Fruit fly (Drosophila melanogaster) whole organism, adult: Measurements from ENCODE around the gene DNAlig3.
A peak's percentile ranks its signal among the peaks of the same experiment; 100 is the strongest.

Source experiments
- CG11617 ChIP-seq: fragments of 200-800 bp; sonication (Bioruptor generic); optimal IDR thresholded peaks from 2 replicates; lab custom pipeline; 2017; ENCODE audit warnings: mild to moderate bottlenecking, missing biosample characterization, missing genetic modification reagents, missing genetic modification characterization
- CG14711 ChIP-seq: fragments of 200-800 bp; sonication (Bioruptor generic); optimal IDR thresholded peaks from 2 replicates; lab custom pipeline; 2018; ENCODE audit warnings: missing biosample characterization, mild to moderate bottlenecking, missing genetic modification characterization, moderate library complexity
- CG1620 ChIP-seq: fragments of 200-800 bp; sonication (Bioruptor generic); optimal IDR thresholded peaks from 2 replicates; lab custom pipeline; 2016; ENCODE audit warnings: missing biosample characterization, missing genetic modification characterization
- CG7101 ChIP-seq: fragments of 200-800 bp; sonication (Bioruptor generic); optimal IDR thresholded peaks from 2 replicates; lab custom pipeline; 2018; ENCODE audit warnings: missing biosample characterization, mild to moderate bottlenecking, missing genetic modification characterization, moderate library complexity
- Clk ChIP-seq: fragments of 200-800 bp; sonication (Bioruptor generic); optimal IDR thresholded peaks from 2 replicates; lab custom pipeline; 2017; ENCODE audit warnings: missing biosample characterization, missing genetic modification characterization
- Hr96 ChIP-seq: fragments of 200-800 bp; sonication (Bioruptor generic); optimal IDR thresholded peaks from 2 replicates; lab custom pipeline; 2016; ENCODE audit warnings: missing biosample characterization, missing genetic modification characterization
- Mnt ChIP-seq: fragments of 200-800 bp; sonication (Bioruptor generic); optimal IDR thresholded peaks from 2 replicates; lab custom pipeline; 2016; ENCODE audit warnings: missing biosample characterization, mild to moderate bottlenecking, missing genetic modification characterization
- bab1 ChIP-seq: fragments of 200-800 bp; sonication (Bioruptor generic); optimal IDR thresholded peaks from 3 replicates; lab custom pipeline; 2019; ENCODE audit warnings: missing biosample characterization, mild to moderate bottlenecking, missing genetic modification characterization, moderate library complexity
- cic ChIP-seq: fragments of 200-800 bp; sonication (Bioruptor generic); optimal IDR thresholded peaks from 2 replicates; lab custom pipeline; 2017; ENCODE audit warnings: missing biosample characterization, mild to moderate bottlenecking, missing genetic modification characterization, moderate library complexity
- cnc ChIP-seq, 2 experiments: fragments of >200 bp; optimal IDR thresholded peaks; 2 replicates each; lab custom pipeline; 2017
- ovo ChIP-seq: fragments of 200-800 bp; sonication (Bioruptor generic); optimal IDR thresholded peaks from 2 replicates; lab custom pipeline; 2016; ENCODE audit warnings: missing biosample characterization, missing genetic modification characterization
- toe ChIP-seq: fragments of 200-800 bp; sonication (Bioruptor generic); optimal IDR thresholded peaks from 2 replicates; lab custom pipeline; 2016; ENCODE audit warnings: missing biosample characterization, missing genetic modification characterization

dm6 chr3R:12425510-12426309 lies 24.1 kb upstream of the DNAlig3 start, which contains the start of gene Pp1-87B:
- TF ChIP-seq Hr96 (GFP tag; lab: Kevin White, UChicago), result no peak
- peak; percentile 25 for TF ChIP-seq Mnt (GFP tag; lab: Kevin White, UChicago)
- no peak for TF ChIP-seq toe (GFP tag; lab: Kevin White, UChicago)
- TF ChIP-seq cnc (optimal IDR thresholded peaks at IDR 0.05; lab: Kevin White, UChicago), result no peak
- peak; percentile 22 for TF ChIP-seq Clk (GFP tag; lab: Kevin White, UChicago)
- TF ChIP-seq CG7101, result peak; percentile 24
- TF ChIP-seq CG14711 (tag; lab: Kevin White, UChicago), result no peak
- TF ChIP-seq bab1 (GFP tag; lab: Kevin White, UChicago), result peak; percentile 4
- TF ChIP-seq cic (GFP tag; lab: Kevin White, UChicago), result no peak
- no peak for TF ChIP-seq ovo
- TF ChIP-seq CG11617 (GFP tag; lab: Kevin White, UChicago), result peak; percentile 33
- peak; percentile 40 for TF ChIP-seq CG1620 (GFP tag; lab: Kevin White, UChicago)
